Fruit fly (Drosophila melanogaster) whole organism, embryonic: ENCODE measurements around the gene CG11951.

Source experiments
- ATbp ChIP-seq: fragments of 200-800 bp; sonication (Bioruptor generic); optimal IDR thresholded peaks from 2 replicates; lab custom pipeline; 2017; ENCODE audit warnings: missing biosample characterization, mild to moderate bottlenecking, missing genetic modification characterization, missing genetic modification reagents
- Bteb2 ChIP-seq: fragments of 200-800 bp; sonication (Bioruptor generic); optimal IDR thresholded peaks from 2 replicates; lab custom pipeline; 2016; ENCODE audit warnings: missing biosample characterization, missing genetic modification characterization
- CG10366 ChIP-seq: fragments of 200-800 bp; sonication (Bioruptor generic); IDR thresholded peaks from 2 replicates; pipeline ENCODE4 v1.3.6; 2022; ENCODE audit warnings: missing biosample characterization, missing genetic modification characterization
- CG10565 ChIP-seq: fragments of 200-800 bp; sonication (Bioruptor generic); optimal IDR thresholded peaks from 3 replicates; lab custom pipeline; 2016; ENCODE audit warnings: missing biosample characterization, mild to moderate bottlenecking, missing genetic modification characterization
- CG11085 ChIP-seq: fragments of 200-800 bp; sonication (Bioruptor generic); IDR thresholded peaks from 2 replicates; pipeline ENCODE4 v1.3.6; 2022; ENCODE audit warnings: missing biosample characterization, missing genetic modification characterization
- CG11695 ChIP-seq: fragments of 200-800 bp; sonication (Bioruptor generic); IDR thresholded peaks from 3 replicates; pipeline ENCODE4 v1.3.6; 2022; ENCODE audit warnings: missing biosample characterization, missing genetic modification characterization
- CG12942 ChIP-seq: fragments of 200-800 bp; sonication (Bioruptor generic); optimal IDR thresholded peaks from 3 replicates; lab custom pipeline; 2016; ENCODE audit warnings: missing biosample characterization, missing genetic modification characterization
- CG18764 ChIP-seq: fragments of 200-800 bp; sonication (Bioruptor generic); optimal IDR thresholded peaks from 3 replicates; lab custom pipeline; 2016; ENCODE audit warnings: missing biosample characterization, missing genetic modification characterization
- CG2875 ChIP-seq: fragments of 200-800 bp; sonication (Bioruptor generic); optimal IDR thresholded peaks from 2 replicates; lab custom pipeline; 2017; ENCODE audit warnings: missing biosample characterization, mild to moderate bottlenecking, missing genetic modification characterization, missing genetic modification reagents
- CG30020 ChIP-seq: fragments of 200-800 bp; optimal IDR thresholded peaks from 2 replicates; lab custom pipeline; 2019; ENCODE audit warnings: missing biosample characterization, mild to moderate bottlenecking, missing genetic modification characterization, moderate library complexity
- CG30431 ChIP-seq: fragments of 200-800 bp; sonication (Bioruptor generic); optimal IDR thresholded peaks from 2 replicates; lab custom pipeline; 2017; ENCODE audit warnings: missing biosample characterization, missing genetic modification characterization
- CG31388 ChIP-seq: fragments of 200-800 bp; sonication (Bioruptor generic); optimal IDR thresholded peaks from 2 replicates; lab custom pipeline; 2016; ENCODE audit warnings: missing biosample characterization, missing genetic modification characterization
- CG3726 ChIP-seq: fragments of 200-800 bp; sonication (Bioruptor generic); IDR thresholded peaks from 3 replicates; pipeline ENCODE4, ENCODE4 v1.3.6; 2022; ENCODE audit warnings: missing biosample characterization, missing genetic modification characterization
- CG4282 ChIP-seq: fragments of 200-800 bp; sonication (Bioruptor generic); optimal IDR thresholded peaks from 2 replicates; lab custom pipeline; 2016; ENCODE audit warnings: missing biosample characterization, missing genetic modification characterization
- CG4328 ChIP-seq: fragments of 200-800 bp; sonication (Bioruptor generic); optimal IDR thresholded peaks from 3 replicates; lab custom pipeline; 2017; ENCODE audit warnings: missing biosample characterization, missing genetic modification reagents, missing genetic modification characterization
- CG5180 ChIP-seq: fragments of 200-800 bp; sonication (Bioruptor generic); optimal IDR thresholded peaks from 3 replicates; lab custom pipeline; 2017; ENCODE audit warnings: missing biosample characterization, missing genetic modification characterization, mild to moderate bottlenecking, moderate library complexity, missing genetic modification reagents
- CG9817 ChIP-seq: fragments of 200-800 bp; sonication (Bioruptor generic); optimal IDR thresholded peaks from 2 replicates; lab custom pipeline; 2018; ENCODE audit warnings: missing biosample characterization, mild to moderate bottlenecking, missing genetic modification characterization, moderate library complexity
- CHES-1-like ChIP-seq: fragments of 200-800 bp; sonication (Bioruptor generic); optimal IDR thresholded peaks from 2 replicates; lab custom pipeline; 2016; ENCODE audit warnings: missing biosample characterization, missing genetic modification characterization
- Deaf1 ChIP-seq: fragments of 200-800 bp; optimal IDR thresholded peaks from 3 replicates; lab custom pipeline; 2019; ENCODE audit warnings: missing biosample characterization, mild to moderate bottlenecking, missing genetic modification characterization, moderate library complexity
- Dp ChIP-seq: fragments of 200-800 bp; sonication (Bioruptor generic); optimal IDR thresholded peaks from 2 replicates; lab custom pipeline; 2018; ENCODE audit warnings: missing biosample characterization, mild to moderate bottlenecking, missing genetic modification characterization, moderate library complexity
- Drgx ChIP-seq: fragments of 200-800 bp; sonication (Bioruptor generic); IDR thresholded peaks from 2 replicates; pipeline ENCODE4 v1.3.6; 2022; ENCODE audit warnings: missing biosample characterization, missing genetic modification characterization
- GATAe ChIP-seq: fragments of 200-800 bp; sonication (Bioruptor generic); conservative IDR thresholded peaks from 2 replicates; pipeline ENCODE4 v1.3.6; 2022; ENCODE audit warnings: missing biosample characterization, missing genetic modification characterization
- Gug ChIP-seq: fragments of 200-800 bp; sonication (Bioruptor generic); IDR thresholded peaks from 4 replicates; pipeline ENCODE4 v1.3.6; 2022; ENCODE audit warnings: missing biosample characterization, missing genetic modification characterization
- HLHmδ ChIP-seq: fragments of 200-800 bp; sonication (Bioruptor generic); optimal IDR thresholded peaks from 2 replicates; lab custom pipeline; 2018; ENCODE audit warnings: missing biosample characterization, mild to moderate bottlenecking, missing genetic modification characterization, moderate library complexity
- HmgZ ChIP-seq: fragments of 200-800 bp; sonication (Bioruptor generic); optimal IDR thresholded peaks from 2 replicates; lab custom pipeline; 2018; ENCODE audit warnings: missing biosample characterization, mild to moderate bottlenecking, missing genetic modification characterization
- Hmx ChIP-seq: fragments of 200-800 bp; sonication (Bioruptor generic); optimal IDR thresholded peaks from 2 replicates; lab custom pipeline; 2016; ENCODE audit warnings: missing biosample characterization, missing genetic modification characterization
- Hr51 ChIP-seq, 2 experiments: fragments of 200-800 bp; sonication (Bioruptor generic); optimal IDR thresholded peaks; 2 replicates in 1 of 2; 3 replicates in 1 of 2; lab custom pipeline; 2016 to 2018; ENCODE audit warnings: missing biosample characterization in 2 of 2, missing genetic modification characterization in 2 of 2, mild to moderate bottlenecking in 1 of 2, moderate library complexity in 1 of 2
- Kr ChIP-seq: fragments of 200-800 bp; sonication (Bioruptor generic); optimal IDR thresholded peaks from 2 replicates; lab custom pipeline; 2017; ENCODE audit warnings: missing biosample characterization, mild to moderate bottlenecking, missing genetic modification characterization
- Lhr ChIP-seq: fragments of 200-800 bp; sonication (Bioruptor generic); optimal IDR thresholded peaks from 3 replicates; lab custom pipeline; 2017; ENCODE audit warnings: mild to moderate bottlenecking, missing biosample characterization, missing genetic modification reagents, missing genetic modification characterization
- Meics ChIP-seq: fragments of 200-800 bp; sonication (Bioruptor generic); optimal IDR thresholded peaks from 2 replicates; lab custom pipeline; 2017; ENCODE audit warnings: missing biosample characterization, mild to moderate bottlenecking, missing genetic modification characterization
- Side ChIP-seq: fragments of 200-800 bp; sonication (Bioruptor generic); optimal IDR thresholded peaks from 2 replicates; lab custom pipeline; 2016; ENCODE audit warnings: missing biosample characterization, missing genetic modification characterization
- Ssrp ChIP-seq: fragments of 200-800 bp; sonication (Bioruptor generic); optimal IDR thresholded peaks from 2 replicates; lab custom pipeline; 2018; ENCODE audit warnings: missing biosample characterization, mild to moderate bottlenecking, missing genetic modification characterization, moderate library complexity
- az2 ChIP-seq: fragments of 200-800 bp; sonication (Bioruptor generic); optimal IDR thresholded peaks from 3 replicates; lab custom pipeline; 2016; ENCODE audit warnings: missing biosample characterization, missing genetic modification characterization
- chinmo ChIP-seq: fragments of 200-800 bp; sonication (Bioruptor generic); IDR thresholded peaks from 4 replicates; pipeline ENCODE4 v1.3.6; 2022; ENCODE audit warnings: missing biosample characterization, missing genetic modification characterization; ENCODE audit not compliant: partially characterized antibody
- crol ChIP-seq: fragments of 200-800 bp; sonication (Bioruptor generic); IDR thresholded peaks from 2 replicates; pipeline ENCODE4 v1.3.6; 2022; ENCODE audit warnings: missing biosample characterization, missing genetic modification characterization
- dmrt11E ChIP-seq: fragments of 200-800 bp; sonication (Bioruptor generic); optimal IDR thresholded peaks from 3 replicates; lab custom pipeline; 2018; ENCODE audit warnings: missing biosample characterization, mild to moderate bottlenecking, missing genetic modification characterization, moderate library complexity
- fd3F ChIP-seq: fragments of 200-800 bp; sonication (Bioruptor generic); optimal IDR thresholded peaks from 2 replicates; lab custom pipeline; 2018; ENCODE audit warnings: missing biosample characterization, mild to moderate bottlenecking, missing genetic modification characterization, moderate library complexity
- fd64A ChIP-seq: fragments of 200-800 bp; sonication (Bioruptor generic); optimal IDR thresholded peaks from 3 replicates; lab custom pipeline; 2018; ENCODE audit warnings: missing biosample characterization, mild to moderate bottlenecking, missing genetic modification characterization
- hb ChIP-seq: fragments of 200-800 bp; sonication (Bioruptor generic); IDR thresholded peaks from 3 replicates; pipeline ENCODE4 v1.3.6; 2022; ENCODE audit warnings: missing biosample characterization, missing genetic modification characterization; ENCODE audit not compliant: partially characterized antibody
- kay ChIP-seq: fragments of 200-800 bp; sonication (Bioruptor generic); optimal IDR thresholded peaks from 2 replicates; lab custom pipeline; 2016; ENCODE audit warnings: missing biosample characterization, missing genetic modification characterization
- ken ChIP-seq: fragments of 200-800 bp; sonication (Bioruptor generic); IDR thresholded peaks from 3 replicates; pipeline ENCODE4 v1.3.6; 2022; ENCODE audit warnings: missing biosample characterization, missing genetic modification characterization
- klu ChIP-seq: fragments of 200-800 bp; sonication (Bioruptor generic); IDR thresholded peaks from 2 replicates; pipeline ENCODE4 v1.3.6; 2022; ENCODE audit warnings: missing biosample characterization, missing genetic modification characterization
- nerfin-2 ChIP-seq: fragments of 200-800 bp; sonication (Bioruptor generic); IDR thresholded peaks from 2 replicates; pipeline ENCODE4 v1.3.6; 2022; ENCODE audit warnings: missing biosample characterization, missing genetic modification characterization; ENCODE audit not compliant: partially characterized antibody
- pros ChIP-seq: fragments of 200-800 bp; sonication (Bioruptor generic); optimal IDR thresholded peaks from 3 replicates; lab custom pipeline; 2019; ENCODE audit warnings: missing biosample characterization, mild to moderate bottlenecking, missing genetic modification characterization, moderate library complexity
- slbo ChIP-seq: fragments of 200-800 bp; sonication (Bioruptor generic); IDR thresholded peaks from 2 replicates; pipeline ENCODE4 v1.3.6; 2022; ENCODE audit warnings: missing biosample characterization, missing genetic modification characterization
- sr ChIP-seq: fragments of 200-800 bp; sonication (Bioruptor generic); IDR thresholded peaks from 3 replicates; pipeline ENCODE4 v1.3.6; 2022; ENCODE audit warnings: missing biosample characterization, missing genetic modification characterization
- tin ChIP-seq: fragments of 200-800 bp; sonication (Bioruptor generic); optimal IDR thresholded peaks from 3 replicates; lab custom pipeline; 2016; ENCODE audit warnings: missing biosample characterization, missing genetic modification characterization
- tll ChIP-seq, 2 experiments: fragments of 200-800 bp in 1 of 2; fragments of >200 bp in 1 of 2; sonication (Bioruptor generic) in 1 of 2; optimal IDR thresholded peaks; 2 replicates each; lab custom pipeline; 2017 to 2019; ENCODE audit warnings: missing biosample characterization in 2 of 2, missing genetic modification characterization in 2 of 2, mild to moderate bottlenecking in 1 of 2, moderate library complexity in 1 of 2
- zfh1 ChIP-seq: fragments of 200-800 bp; sonication (Bioruptor generic); IDR thresholded peaks from 3 replicates; pipeline ENCODE4 v1.3.6; 2022; ENCODE audit warnings: missing biosample characterization, missing genetic modification characterization

CG11951 gene

dm6 chr3R:29210542-29211393, 27.8 kb downstream of the CG11951 start (continued):
- no peak for TF ChIP-seq HmgZ (tag; lab: Kevin White, UChicago)
- TF ChIP-seq sr = no peak
- peak; percentile 68 for TF ChIP-seq dmrt11E (tag; lab: Kevin White, UChicago)
- no peak for TF ChIP-seq Dp
- TF ChIP-seq CG9817 (tag; lab: Kevin White, UChicago) = no peak
- no peak for TF ChIP-seq Gug
- no peak for TF ChIP-seq CG4282 (GFP tag; lab: Kevin White, UChicago)
- no peak for TF ChIP-seq fd3F (GFP tag; lab: Kevin White, UChicago)
- TF ChIP-seq CG11695 = no peak
- TF ChIP-seq hb (GFP tag; lab: Robert Waterston, UW) = no peak
- peak; percentile 72 for TF ChIP-seq Deaf1 (tag; lab: Kevin White, UChicago)
- 0 out of 3 replicates have a peak, but pooled peaks have one; percentile 31 for TF ChIP-seq zfh1 (GFP tag; lab: Robert Waterston, UW)
- no peak for TF ChIP-seq tin (GFP tag; lab: Kevin White, UChicago)
- no peak for TF ChIP-seq CG10565 (GFP tag; lab: Kevin White, UChicago)
- TF ChIP-seq CG31388 (GFP tag; lab: Kevin White, UChicago) = no peak
- TF ChIP-seq kay (GFP tag; lab: Kevin White, UChicago) = no peak
- TF ChIP-seq GATAe (GFP tag; lab: Robert Waterston, UW) = no peak
- peak; percentile 10 for TF ChIP-seq Ssrp (tag; lab: Kevin White, UChicago)
- no peak for TF ChIP-seq tll (GFP tag; optimal IDR thresholded peaks at IDR 0.05; lab: Kevin White, UChicago)
- peak; percentile 71 for TF ChIP-seq Drgx (GFP tag; lab: Robert Waterston, UW)
- TF ChIP-seq nerfin-2 (GFP tag; lab: Robert Waterston, UW) = no peak
- no peak for TF ChIP-seq CG10366
- TF ChIP-seq CG5180 = no peak
- TF ChIP-seq CG2875 = no peak
- no peak for TF ChIP-seq Meics (GFP tag; lab: Kevin White, UChicago)
- no peak for TF ChIP-seq CG11085 (GFP tag; lab: Robert Waterston, UW)
- TF ChIP-seq Side (GFP tag; lab: Kevin White, UChicago) = no peak
- TF ChIP-seq fd64A = no peak
- TF ChIP-seq Bteb2 (GFP tag; lab: Kevin White, UChicago) = no peak
- no peak for TF ChIP-seq az2 (GFP tag; lab: Kevin White, UChicago)
- TF ChIP-seq CHES-1-like (GFP tag; lab: Kevin White, UChicago) = no peak
- TF ChIP-seq CG3726 (GFP tag; lab: Robert Waterston, UW) = no peak
- no peak for TF ChIP-seq CG30020 (tag; lab: Kevin White, UChicago)
- TF ChIP-seq Kr (GFP tag; lab: Kevin White, UChicago) = no peak
- no peak for TF ChIP-seq pros (GFP tag; lab: Kevin White, UChicago)
- no peak for TF ChIP-seq slbo (GFP tag; lab: Robert Waterston, UW)
- no peak for TF ChIP-seq HLHmδ (GFP tag; lab: Kevin White, UChicago)
- TF ChIP-seq CG4328 (GFP tag; lab: Kevin White, UChicago) = no peak
- peak; percentile 82 for TF ChIP-seq crol
- no peak for TF ChIP-seq klu (GFP tag; lab: Robert Waterston, UW)
- TF ChIP-seq ken (GFP tag; lab: Robert Waterston, UW) = no peak
- no peak for TF ChIP-seq CG18764 (GFP tag; lab: Kevin White, UChicago)
- peak; percentile 17 for TF ChIP-seq CG30431
- TF ChIP-seq Hmx (GFP tag; lab: Kevin White, UChicago) = no peak
- no peak for TF ChIP-seq ATbp
- TF ChIP-seq chinmo = no peak
- TF ChIP-seq Lhr (GFP tag; lab: Kevin White, UChicago) = no peak
- no peak for TF ChIP-seq Hr51 (GFP tag; optimal IDR thresholded peaks at IDR 0.05; lab: Kevin White, UChicago)
- no peak for TF ChIP-seq CG12942 (GFP tag; lab: Kevin White, UChicago)
